Fruit fly (Drosophila melanogaster): ENCODE data around the gene Pkd2.

Gene Pkd2

DNA sequence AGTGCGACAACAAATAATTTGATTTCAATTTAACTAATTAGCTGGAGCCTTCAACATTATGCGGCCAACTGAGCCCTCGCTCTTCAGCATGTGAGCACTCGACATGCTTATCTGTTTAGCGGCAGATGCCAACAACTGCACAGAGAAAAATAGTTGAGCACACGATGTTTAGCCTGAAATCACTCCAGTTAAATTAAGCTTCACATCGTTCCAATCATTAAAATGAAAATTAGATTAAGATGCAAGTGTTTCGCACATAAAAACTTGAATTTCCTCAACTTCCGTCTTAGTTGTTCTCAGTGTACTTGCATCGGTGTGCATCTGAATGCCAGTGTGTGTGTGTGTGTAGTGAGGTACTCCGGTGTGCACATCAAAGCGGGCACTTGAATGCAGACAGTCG, 47.2 kb upstream of the Pkd2 start (continued):
- TF ChIP-seq Abd-B (GFP tag; optimal IDR thresholded peaks at IDR 0.05) (peak; percentile 14), CG30020 (tag; optimal IDR thresholded peaks at IDR 0.05) (no peak), E2f1 (GFP tag; IDR thresholded peaks at IDR 0.05) (peak; percentile 18; the same call in 1 of the 2 replicates), unpg (GFP tag; optimal IDR thresholded peaks at IDR 0.05) (peak; percentile 51), ATbp (GFP tag; optimal IDR thresholded peaks at IDR 0.05) (peak; percentile 44), CG12071 (GFP tag; optimal IDR thresholded peaks at IDR 0.05) (peak; percentile 10)

DNA sequence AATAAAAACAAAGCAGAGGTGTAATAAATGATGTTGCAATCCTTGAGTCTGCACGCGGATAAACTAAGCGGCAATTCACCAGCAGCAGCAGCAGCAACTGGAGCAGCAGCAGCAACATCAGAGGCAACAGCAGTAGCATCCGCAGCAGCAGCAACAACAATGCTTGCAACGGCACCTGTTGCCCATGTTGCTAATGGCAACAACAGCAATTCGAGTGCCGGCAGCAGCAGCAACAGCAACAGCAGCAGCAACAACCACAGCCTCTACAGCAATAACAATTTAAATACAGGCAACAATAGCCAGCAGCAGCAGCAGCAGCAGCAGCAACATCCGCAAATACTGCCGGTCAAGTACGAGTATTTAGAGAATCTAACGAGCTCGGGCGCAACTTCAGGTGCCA, 46.1 kb upstream of the Pkd2 start:
- no peak for TF ChIP-seq da (GFP tag; optimal IDR thresholded peaks at IDR 0.05)
- TF ChIP-seq klu (GFP tag; IDR thresholded peaks at IDR 0.05), result no peak
- peak; percentile 49 for TF ChIP-seq Ets65A (GFP tag)

DNA sequence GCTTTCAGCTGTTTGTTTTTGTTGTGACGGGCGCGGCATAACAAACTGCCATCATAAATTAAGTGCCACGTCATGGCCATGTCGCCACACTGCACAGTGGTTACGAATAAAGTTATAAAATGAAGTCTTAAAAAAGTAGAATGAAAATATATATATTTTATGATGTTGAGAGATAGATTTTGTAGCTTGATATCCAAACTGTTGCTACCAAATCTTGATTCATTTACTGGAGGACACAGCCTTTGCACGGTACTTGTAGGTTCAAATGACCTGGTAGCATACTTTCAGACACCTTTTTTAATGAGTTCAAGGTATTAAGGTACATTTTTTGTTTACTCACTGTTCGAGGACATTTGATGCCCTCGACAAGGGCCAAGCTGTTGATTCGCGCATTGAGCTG, 44.1 kb upstream of the Pkd2 start:
- TF ChIP-seq CG1603 (tag; optimal IDR thresholded peaks at IDR 0.05) (peak; percentile 14), h (optimal IDR thresholded peaks at IDR 0.05) (no peak), CG7556 (GFP tag; optimal IDR thresholded peaks at IDR 0.05) (peak; percentile 40), CG17328 (GFP tag; IDR thresholded peaks at IDR 0.05) (no peak), Six4 (GFP tag; optimal IDR thresholded peaks at IDR 0.05) (no peak), HHEX (GFP tag; optimal IDR thresholded peaks at IDR 0.05) (peak; percentile 13), Myb (GFP tag; optimal IDR thresholded peaks at IDR 0.05) (no peak), dpn (GFP tag; optimal IDR thresholded peaks at IDR 0.05) (no peak), Hr51 (GFP tag; optimal IDR thresholded peaks at IDR 0.05) (peak in 1 of 2 experiments; percentile 36), CG34224 (GFP tag; IDR thresholded peaks at IDR 0.05; ENCODE audit: partially characterized antibody) (no peak), bbx (GFP tag; IDR thresholded peaks at IDR 0.05; ENCODE audit: partially characterized antibody) (no peak), abd-A (tag; optimal IDR thresholded peaks at IDR 0.05) (no peak), prd (optimal IDR thresholded peaks at IDR 0.05) (no peak), prd (GFP tag; IDR thresholded peaks at IDR 0.05) (0 out of 3 replicates have a peak, but pooled peaks have one; percentile 16), lmd (GFP tag; IDR thresholded peaks at IDR 0.05) (peak; percentile 10; the same call in 1 of the 2 replicates), Med (GFP tag) (no peak), CG10462 (GFP tag; optimal IDR thresholded peaks at IDR 0.05) (no peak), Hr78 (GFP tag; optimal IDR thresholded peaks at IDR 0.05) (no peak), NC2α (GFP tag; optimal IDR thresholded peaks at IDR 0.05) (no peak), CG13424 (tag; optimal IDR thresholded peaks at IDR 0.05) (peak; percentile 15), ind (GFP tag; optimal IDR thresholded peaks at IDR 0.05) (peak; percentile 5), pita (GFP tag; optimal IDR thresholded peaks at IDR 0.05) (no peak), pnt (GFP tag; optimal IDR thresholded peaks at IDR 0.05) (no peak), CG7839 (tag; optimal IDR thresholded peaks at IDR 0.05) (peak; percentile 41), CG3065 (GFP tag; optimal IDR thresholded peaks at IDR 0.05) (no peak), Dbx (GFP tag; IDR thresholded peaks at IDR 0.05) (0 out of 3 replicates have a peak, but pooled peaks have one; percentile 43), CG17912 (GFP tag; optimal IDR thresholded peaks at IDR 0.05) (no peak), CG32767 (GFP tag; IDR thresholded peaks at IDR 0.05) (no peak), twi (tag; optimal IDR thresholded peaks at IDR 0.05) (peak; percentile 23), ERR (GFP tag; optimal IDR thresholded peaks at IDR 0.05) (no peak), CG9215 (GFP tag; IDR thresholded peaks at IDR 0.05) (no peak), row (GFP tag; IDR thresholded peaks at IDR 0.05) (peak; percentile 35; the same call in 1 of the 3 replicates), Nf-YA (GFP tag; IDR thresholded peaks at IDR 0.05) (peak; percentile 9; the same call in 1 of the 2 replicates), nom (GFP tag; optimal IDR thresholded peaks at IDR 0.05) (no peak), CG12236 (GFP tag; optimal IDR thresholded peaks at IDR 0.05) (no peak), ap (GFP tag; IDR thresholded peaks at IDR 0.05) (no peak), CG12219 (GFP tag; optimal IDR thresholded peaks at IDR 0.05) (no peak), run (tag; optimal IDR thresholded peaks at IDR 0.05) (no peak), tio (GFP tag; optimal IDR thresholded peaks at IDR 0.05) (no peak), CG12391 (tag; optimal IDR thresholded peaks at IDR 0.05) (peak; percentile 16)

All from whole organism, embryonic.